Fruit fly (Drosophila melanogaster): Measurements from ENCODE around the gene Ulp1.

The Ulp1 gene

dm6 chrX:19247200-19248052 lies 39.4 kb upstream of the Ulp1 start, which contains the start of gene CG7992 (continued):
- TF ChIP-seq CG1603 (tag; optimal IDR thresholded peaks at IDR 0.05): no peak
- no peak for TF ChIP-seq CG10462 (GFP tag; optimal IDR thresholded peaks at IDR 0.05)
- TF ChIP-seq Sox100B (GFP tag; optimal IDR thresholded peaks at IDR 0.05): no peak
- peak; percentile 72 for TF ChIP-seq Oli (tag; optimal IDR thresholded peaks at IDR 0.05)
- TF ChIP-seq maf-S (GFP tag; optimal IDR thresholded peaks at IDR 0.05): peak; percentile 19
- no peak for TF ChIP-seq Mes4 (GFP tag; optimal IDR thresholded peaks at IDR 0.05)
- peak; percentile 55 for TF ChIP-seq bab2 (GFP tag; optimal IDR thresholded peaks at IDR 0.05)
- TF ChIP-seq exex (tag; optimal IDR thresholded peaks at IDR 0.05): peak; percentile 99
- TF ChIP-seq CG17359 (tag; optimal IDR thresholded peaks at IDR 0.05): peak; percentile 47
- TF ChIP-seq Nf-YB (GFP tag; optimal IDR thresholded peaks at IDR 0.05): peak; percentile 25
- TF ChIP-seq B-H1 (GFP tag; IDR thresholded peaks at IDR 0.05): no peak; the same call in 2 of the 3 replicates
- no peak for TF ChIP-seq az2 (GFP tag; optimal IDR thresholded peaks at IDR 0.05)
- no peak for TF ChIP-seq disco-r (GFP tag; optimal IDR thresholded peaks at IDR 0.05)
- TF ChIP-seq CG8388 (GFP tag; optimal IDR thresholded peaks at IDR 0.05): peak; percentile 34
- TF ChIP-seq CG7786 (GFP tag; optimal IDR thresholded peaks at IDR 0.05): peak; percentile 67
- no peak for TF ChIP-seq CG4360 (GFP tag; IDR thresholded peaks at IDR 0.05)
- TF ChIP-seq eve (GFP tag; optimal IDR thresholded peaks at IDR 0.05): no peak
- TF ChIP-seq pb (GFP tag; optimal IDR thresholded peaks at IDR 0.05): peak; percentile 35
- peak; percentile 15 for TF ChIP-seq Sry-δ (GFP tag; optimal IDR thresholded peaks at IDR 0.05)
- no peak for TF ChIP-seq chm (GFP tag; IDR thresholded peaks at IDR 0.05)
- TF ChIP-seq CG12659 (GFP tag; optimal IDR thresholded peaks at IDR 0.05): peak; percentile 64
- no peak for TF ChIP-seq mld (GFP tag; IDR thresholded peaks at IDR 0.05; ENCODE audit: partially characterized antibody)
- TF ChIP-seq ro (GFP tag; IDR thresholded peaks at IDR 0.05): no peak

- TF ChIP-seq Chrac-16 (GFP tag; optimal IDR thresholded peaks at IDR 0.05) (no peak), CTCF (GFP tag; optimal IDR thresholded peaks at IDR 0.05) (no peak), fd3F (GFP tag; optimal IDR thresholded peaks at IDR 0.05) (no peak), CG30403 (GFP tag; optimal IDR thresholded peaks at IDR 0.05) (peak; percentile 6), Nf-YC (tag; optimal IDR thresholded peaks at IDR 0.05) (peak; percentile 25), fd96Cb (tag; optimal IDR thresholded peaks at IDR 0.05) (peak; percentile 11), rib (GFP tag; IDR thresholded peaks at IDR 0.05) (no peak), caup (GFP tag; optimal IDR thresholded peaks at IDR 0.05; ENCODE audit: severe bottlenecking) (no peak), Doc3 (GFP tag; IDR thresholded peaks at IDR 0.05; ENCODE audit: partially characterized antibody) (no peak), HLH54F (GFP tag; optimal IDR thresholded peaks at IDR 0.05) (no peak), CG18599 (GFP tag; optimal IDR thresholded peaks at IDR 0.05) (peak; percentile 49), tio (GFP tag; optimal IDR thresholded peaks at IDR 0.05) (no peak), tgo (GFP tag; IDR thresholded peaks at IDR 0.05) (no peak), Med (GFP tag) (peak; percentile 81), CG10565 (GFP tag; optimal IDR thresholded peaks at IDR 0.05) (no peak), ATbp (GFP tag; optimal IDR thresholded peaks at IDR 0.05) (no peak), maf-S (GFP tag; optimal IDR thresholded peaks at IDR 0.05) (no peak), ato (GFP tag; IDR thresholded peaks at IDR 0.05; ENCODE audit: partially characterized antibody) (no peak), so (GFP tag; IDR thresholded peaks at IDR 0.05) (no peak), gsb-n (tag; optimal IDR thresholded peaks at IDR 0.05) (no peak), CG18476 (GFP tag; optimal IDR thresholded peaks at IDR 0.05) (peak; percentile 21), Dfd (GFP tag; optimal IDR thresholded peaks at IDR 0.05) (no peak), Taf1 (GFP tag; IDR thresholded peaks at IDR 0.05) (peak; percentile 18; the same call in 1 of the 2 replicates), Dip3 (GFP tag; optimal IDR thresholded peaks at IDR 0.05) (peak; percentile 33), CG15696 (tag; optimal IDR thresholded peaks at IDR 0.05) (peak; percentile 6), CG11504 (tag; optimal IDR thresholded peaks at IDR 0.05) (peak; percentile 50), CG8281 (tag; optimal IDR thresholded peaks at IDR 0.05) (no peak)
These were observed 35.4 kb upstream of the Ulp1 start, which contains the start of gene CG7889 for dm6 chrX:19243379-19243834. Gene CG7889, plus strand, starts transcription at chrX:19243631.

All from whole organism, embryonic.